ENCODE assay signal across 2 fruit fly cellular contexts in genomic region chrX:6332988-6333719, dm6.
TF ChIP-seq lines count a peak whose summit lies in the region.

No protein-coding gene starts in this region.

TF ChIP-seq in whole organism, embryonic, 481 proteins besides CTCF, POLR2A, EP300 and RAD21 (continued from another document and continues in another):
- TF ChIP-seq CG8089 (GFP tag; optimal IDR thresholded peaks at IDR 0.05; lab: Kevin White, UChicago) = no peak
- TF ChIP-seq nerfin-1 (tag; optimal IDR thresholded peaks at IDR 0.05; lab: Kevin White, UChicago) = no peak
- TF ChIP-seq schlank (tag; optimal IDR thresholded peaks at IDR 0.05; lab: Kevin White, UChicago) = no peak
- TF ChIP-seq CG8478 (optimal IDR thresholded peaks at IDR 0.05; lab: Kevin White, UChicago) = no peak
- TF ChIP-seq Sox102F (GFP tag; optimal IDR thresholded peaks at IDR 0.05; lab: Kevin White, UChicago) = peak; percentile 22
- TF ChIP-seq CG9932 (GFP tag; IDR thresholded peaks at IDR 0.05; lab: Robert Waterston, UW) = no peak
- no peak for TF ChIP-seq eyg (GFP tag; optimal IDR thresholded peaks at IDR 0.05; lab: Kevin White, UChicago)
- TF ChIP-seq Drgx (GFP tag; IDR thresholded peaks at IDR 0.05; lab: Robert Waterston, UW) = peak; percentile 42; the same call in 1 of the 2 replicates
- no peak for TF ChIP-seq nau (GFP tag; optimal IDR thresholded peaks at IDR 0.05; lab: Kevin White, UChicago)
- TF ChIP-seq CG14014 (GFP tag; IDR thresholded peaks at IDR 0.05; lab: Robert Waterston, UW) = no peak
- TF ChIP-seq ro (GFP tag; IDR thresholded peaks at IDR 0.05; lab: Robert Waterston, UW) = no peak
- no peak for TF ChIP-seq CG10654 (GFP tag; optimal IDR thresholded peaks at IDR 0.05; lab: Kevin White, UChicago)
- TF ChIP-seq CG8290 (GFP tag; optimal IDR thresholded peaks at IDR 0.05; lab: Kevin White, UChicago) = no peak
- TF ChIP-seq CG8290 (tag; optimal IDR thresholded peaks at IDR 0.05; lab: Kevin White, UChicago) = peak in 1 of 2 experiments; percentile 18
- TF ChIP-seq grn (GFP tag; optimal IDR thresholded peaks at IDR 0.05; lab: Kevin White, UChicago) = no peak
- TF ChIP-seq Usf (GFP tag; optimal IDR thresholded peaks at IDR 0.05; lab: Kevin White, UChicago) = no peak
- peak; percentile 2 for TF ChIP-seq phol (tag; optimal IDR thresholded peaks at IDR 0.05; lab: Kevin White, UChicago)
- TF ChIP-seq CG14441 (GFP tag; IDR thresholded peaks at IDR 0.05; lab: Robert Waterston, UW) = no peak
- no peak for TF ChIP-seq CG3995 (GFP tag; optimal IDR thresholded peaks at IDR 0.05; lab: Kevin White, UChicago)
- no peak for TF ChIP-seq CG34224 (GFP tag; IDR thresholded peaks at IDR 0.05; lab: Robert Waterston, UW; ENCODE audit: partially characterized antibody)
- TF ChIP-seq nmo (GFP tag; optimal IDR thresholded peaks at IDR 0.05; lab: Kevin White, UChicago) = peak; percentile 9
- peak; percentile 28 for TF ChIP-seq dmrt99B (tag; optimal IDR thresholded peaks at IDR 0.05; lab: Kevin White, UChicago)
- no peak for TF ChIP-seq CG11695 (GFP tag; IDR thresholded peaks at IDR 0.05; lab: Robert Waterston, UW)
- peak; percentile 39; the same call in 2 of the 3 replicates for TF ChIP-seq row (GFP tag; IDR thresholded peaks at IDR 0.05; lab: Robert Waterston, UW)
- peak; percentile 57 for TF ChIP-seq sens (GFP tag; lab: Kevin White, UChicago)
- no peak for TF ChIP-seq CG31441 (GFP tag; IDR thresholded peaks at IDR 0.05; lab: Robert Waterston, UW)
- TF ChIP-seq dm (GFP tag; optimal IDR thresholded peaks at IDR 0.05; lab: Kevin White, UChicago) = no peak
- TF ChIP-seq zf30C (GFP tag; optimal IDR thresholded peaks at IDR 0.05; lab: Kevin White, UChicago) = no peak
- TF ChIP-seq CG13424 (tag; optimal IDR thresholded peaks at IDR 0.05; lab: Kevin White, UChicago) = peak; percentile 26
- no peak for TF ChIP-seq CG32532 (GFP tag; IDR thresholded peaks at IDR 0.05; lab: Robert Waterston, UW)
- no peak for TF ChIP-seq CG6791 (GFP tag; IDR thresholded peaks at IDR 0.05; lab: Robert Waterston, UW; ENCODE audit: partially characterized antibody)
- no peak for TF ChIP-seq run (tag; optimal IDR thresholded peaks at IDR 0.05; lab: Kevin White, UChicago)
- TF ChIP-seq disco-r (GFP tag; optimal IDR thresholded peaks at IDR 0.05; lab: Kevin White, UChicago) = no peak
- no peak for TF ChIP-seq gcm2 (GFP tag; optimal IDR thresholded peaks at IDR 0.05; lab: Kevin White, UChicago)
- TF ChIP-seq CG5953 (GFP tag; IDR thresholded peaks at IDR 0.05; lab: Robert Waterston, UW) = no peak
- peak; percentile 5 to 28 for TF ChIP-seq bsh (GFP tag; optimal IDR thresholded peaks at IDR 0.05; lab: Kevin White, UChicago)
- TF ChIP-seq vnd (GFP tag; IDR thresholded peaks at IDR 0.05; lab: Robert Waterston, UW; ENCODE audit: partially characterized antibody) = no peak
- TF ChIP-seq CG2202 (tag; optimal IDR thresholded peaks at IDR 0.05; lab: Kevin White, UChicago) = no peak
- peak; percentile 6 for TF ChIP-seq CG2678 (tag; optimal IDR thresholded peaks at IDR 0.05; lab: Kevin White, UChicago)
- no peak for TF ChIP-seq ERR (GFP tag; optimal IDR thresholded peaks at IDR 0.05; lab: Kevin White, UChicago)
- no peak for TF ChIP-seq Trl (optimal IDR thresholded peaks at IDR 0.05; lab: Kevin White, UChicago)
- TF ChIP-seq Trl (GFP tag; optimal IDR thresholded peaks at IDR 0.05; lab: Kevin White, UChicago) = no peak
- no peak for TF ChIP-seq kay (GFP tag; optimal IDR thresholded peaks at IDR 0.05; lab: Kevin White, UChicago)
- TF ChIP-seq trem (tag; optimal IDR thresholded peaks at IDR 0.05; lab: Kevin White, UChicago) = no peak
- TF ChIP-seq ato (GFP tag; IDR thresholded peaks at IDR 0.05; lab: Robert Waterston, UW; ENCODE audit: partially characterized antibody) = no peak
- no peak for TF ChIP-seq Chrac-16 (GFP tag; optimal IDR thresholded peaks at IDR 0.05; lab: Kevin White, UChicago)
- TF ChIP-seq CG2116 (GFP tag; optimal IDR thresholded peaks at IDR 0.05; lab: Kevin White, UChicago) = no peak
- no peak for TF ChIP-seq ash1 (GFP tag; optimal IDR thresholded peaks at IDR 0.05; lab: Kevin White, UChicago)
- TF ChIP-seq CG10321 (GFP tag; IDR thresholded peaks at IDR 0.05; lab: Robert Waterston, UW) = no peak
- 0 out of 3 replicates have a peak, but pooled peaks have one; percentile 16 for TF ChIP-seq dysf (GFP tag; IDR thresholded peaks at IDR 0.05; lab: Robert Waterston, UW)
- no peak for TF ChIP-seq Lpt (GFP tag; optimal IDR thresholded peaks at IDR 0.05; lab: Kevin White, UChicago)
- no peak for TF ChIP-seq inv (GFP tag; IDR thresholded peaks at IDR 0.05; lab: Robert Waterston, UW; ENCODE audit: partially characterized antibody)
- TF ChIP-seq CG9727 (GFP tag; optimal IDR thresholded peaks at IDR 0.05; lab: Kevin White, UChicago) = no peak
- TF ChIP-seq CG1832 (GFP tag; optimal IDR thresholded peaks at IDR 0.05; lab: Kevin White, UChicago) = peak; percentile 17
- no peak for TF ChIP-seq Optix (GFP tag; IDR thresholded peaks at IDR 0.05; lab: Robert Waterston, UW)
- no peak for TF ChIP-seq cwo (GFP tag; optimal IDR thresholded peaks at IDR 0.05; lab: Kevin White, UChicago)
- TF ChIP-seq Lim3 (GFP tag; IDR thresholded peaks at IDR 0.05; lab: Robert Waterston, UW) = no peak
- no peak for TF ChIP-seq CG13287 (GFP tag; IDR thresholded peaks at IDR 0.05; lab: Robert Waterston, UW; ENCODE audit: partially characterized antibody)
- TF ChIP-seq CG32772 (GFP tag; IDR thresholded peaks at IDR 0.05; lab: Robert Waterston, UW) = 0 out of 2 replicates have a peak, but pooled peaks have one; percentile 16
- TF ChIP-seq CG16813 (GFP tag; IDR thresholded peaks at IDR 0.05; lab: Robert Waterston, UW; ENCODE audit: partially characterized antibody) = no peak
- peak; percentile 6 for TF ChIP-seq D19A (tag; optimal IDR thresholded peaks at IDR 0.05; lab: Kevin White, UChicago)
- no peak for TF ChIP-seq Spps (tag; optimal IDR thresholded peaks at IDR 0.05; lab: Kevin White, UChicago)
- TF ChIP-seq Med (GFP tag; lab: Kevin White, UChicago) = peak; percentile 60
- TF ChIP-seq Atf6 (GFP tag; IDR thresholded peaks at IDR 0.05; lab: Robert Waterston, UW) = no peak
- no peak for TF ChIP-seq crp (GFP tag; optimal IDR thresholded peaks at IDR 0.05; lab: Kevin White, UChicago)
- no peak for TF ChIP-seq zen (tag; optimal IDR thresholded peaks at IDR 0.05; lab: Kevin White, UChicago)
- TF ChIP-seq h (optimal IDR thresholded peaks at IDR 0.05; lab: Kevin White, UChicago) = no peak
- no peak for TF ChIP-seq Nf-YC (tag; optimal IDR thresholded peaks at IDR 0.05; lab: Kevin White, UChicago)

TF ChIP-seq in whole organism, prepupa, 60 proteins besides CTCF, POLR2A, EP300 and RAD21 (continued from another document):
- TF ChIP-seq Smox (GFP tag; optimal IDR thresholded peaks at IDR 0.05; lab: Kevin White, UChicago) (peak; percentile 29), Gug (GFP tag; IDR thresholded peaks at IDR 0.05; lab: Robert Waterston, UW) (no peak), CG6854 (GFP tag; optimal IDR thresholded peaks at IDR 0.05; lab: Kevin White, UChicago) (no peak), CG7368 (GFP tag; optimal IDR thresholded peaks at IDR 0.05; lab: Kevin White, UChicago) (no peak), CG6792 (GFP tag; optimal IDR thresholded peaks at IDR 0.05; lab: Kevin White, UChicago) (peak; percentile 11), Sox15 (GFP tag; optimal IDR thresholded peaks at IDR 0.05; lab: Kevin White, UChicago) (no peak), CG6808 (GFP tag; optimal IDR thresholded peaks at IDR 0.05; lab: Kevin White, UChicago) (peak; percentile 36), Eip93F (GFP tag; optimal IDR thresholded peaks at IDR 0.05; lab: Kevin White, UChicago) (no peak), CG3919 (GFP tag; optimal IDR thresholded peaks at IDR 0.05; lab: Kevin White, UChicago) (peak; percentile 35), CG8119 (GFP tag; IDR thresholded peaks at IDR 0.05; lab: Robert Waterston, UW) (0 out of 3 replicates have a peak, but pooled peaks have one; percentile 17), cyc (GFP tag; optimal IDR thresholded peaks at IDR 0.05; lab: Kevin White, UChicago) (no peak), lz (GFP tag; optimal IDR thresholded peaks at IDR 0.05; lab: Kevin White, UChicago) (peak; percentile 26), CG10631 (GFP tag; optimal IDR thresholded peaks at IDR 0.05; lab: Kevin White, UChicago) (peak; percentile 20), fd85E (GFP tag; optimal IDR thresholded peaks at IDR 0.05; lab: Kevin White, UChicago) (no peak), CG11902 (GFP tag; optimal IDR thresholded peaks at IDR 0.05; lab: Kevin White, UChicago) (no peak), eg (GFP tag; IDR thresholded peaks at IDR 0.05; lab: Robert Waterston, UW) (peak; percentile 35; the same call in 2 of the 3 replicates), Hr4 (GFP tag; optimal IDR thresholded peaks at IDR 0.05; lab: Kevin White, UChicago) (peak; percentile 53), Met (GFP tag; optimal IDR thresholded peaks at IDR 0.05; lab: Kevin White, UChicago) (peak; percentile 10), esn (GFP tag; optimal IDR thresholded peaks at IDR 0.05; lab: Kevin White, UChicago) (peak; percentile 23), salr (GFP tag; optimal IDR thresholded peaks at IDR 0.05; lab: Kevin White, UChicago) (peak; percentile 22 to 31), dac (GFP tag; optimal IDR thresholded peaks at IDR 0.05; lab: Kevin White, UChicago) (peak; percentile 34), pdm3 (GFP tag; optimal IDR thresholded peaks at IDR 0.05; lab: Kevin White, UChicago) (peak; percentile 48), CG31627 (GFP tag; optimal IDR thresholded peaks at IDR 0.05; lab: Kevin White, UChicago) (no peak), Eip75B (GFP tag; optimal IDR thresholded peaks at IDR 0.05; lab: Kevin White, UChicago) (peak; percentile 40), CG16779 (tag; optimal IDR thresholded peaks at IDR 0.05; lab: Kevin White, UChicago) (no peak), CG8632 (GFP tag; optimal IDR thresholded peaks at IDR 0.05; lab: Kevin White, UChicago) (no peak), Lpt (GFP tag; optimal IDR thresholded peaks at IDR 0.05; lab: Kevin White, UChicago) (peak; percentile 41), Ets21C (GFP tag; optimal IDR thresholded peaks at IDR 0.05; lab: Kevin White, UChicago) (no peak), CG4318 (GFP tag; optimal IDR thresholded peaks at IDR 0.05; lab: Kevin White, UChicago) (peak; percentile 14), svp (GFP tag; lab: Kevin White, UChicago) (peak; percentile 86), Eip78C (GFP tag; lab: Kevin White, UChicago) (peak; percentile 62), CG10669 (GFP tag; optimal IDR thresholded peaks at IDR 0.05; lab: Kevin White, UChicago) (peak; percentile 14), CG15336 (GFP tag; IDR thresholded peaks at IDR 0.05; lab: Robert Waterston, UW) (peak; percentile 41; the same call in 1 of the 2 replicates), acj6 (GFP tag; optimal IDR thresholded peaks at IDR 0.05; lab: Kevin White, UChicago) (peak; percentile 14), achi (GFP tag; optimal IDR thresholded peaks at IDR 0.05; lab: Kevin White, UChicago) (peak; percentile 26), CG3032 (tag; optimal IDR thresholded peaks at IDR 0.05; lab: Kevin White, UChicago) (no peak), CG32006 (GFP tag; optimal IDR thresholded peaks at IDR 0.05; lab: Kevin White, UChicago) (peak; percentile 63), net (GFP tag; optimal IDR thresholded peaks at IDR 0.05; lab: Kevin White, UChicago) (peak; percentile 30), CG11762 (GFP tag; optimal IDR thresholded peaks at IDR 0.05; lab: Kevin White, UChicago; ENCODE audit: insufficient read depth) (peak; percentile 20), CG6163 (GFP tag; IDR thresholded peaks at IDR 0.05; lab: Robert Waterston, UW) (0 out of 3 replicates have a peak, but pooled peaks have one; percentile 21)
